Worm (Caenorhabditis elegans): Measurements from ENCODE around the gene cyp-33C12.

- TF ChIP-seq him-1 (tag; optimal IDR thresholded peaks at IDR 0.05), result no peak
- TF ChIP-seq dao-5 (tag; optimal IDR thresholded peaks at IDR 0.05), result no peak
Observed at ce11 chrV:2153274-2153673, 50.9 kb downstream of the cyp-33C12 start, which contains the start of gene srbc-23.
